Fruit fly (Drosophila melanogaster) whole organism, embryonic: ENCODE data around the gene Synd.

Experiments used
- Blimp-1 ChIP-seq: fragments of 200-800 bp; sonication (Bioruptor generic); optimal IDR thresholded peaks from 3 replicates; lab custom pipeline; 2018; ENCODE audit warnings: missing biosample characterization, missing genetic modification characterization, mild to moderate bottlenecking, moderate library complexity, missing genetic modification reagents
- CG10431 ChIP-seq: fragments of 200-800 bp; sonication (Bioruptor generic); optimal IDR thresholded peaks from 3 replicates; lab custom pipeline; 2018; ENCODE audit warnings: missing biosample characterization, mild to moderate bottlenecking, missing genetic modification characterization
- CG10959 ChIP-seq: fragments of 200-800 bp; sonication (Bioruptor generic); IDR thresholded peaks from 2 replicates; pipeline ENCODE4 v1.3.6; 2022; ENCODE audit warnings: missing biosample characterization, missing genetic modification characterization
- CG11560 ChIP-seq: fragments of 200-800 bp; sonication (Bioruptor generic); IDR thresholded peaks from 3 replicates; pipeline ENCODE4 v1.3.6; 2022; ENCODE audit warnings: missing biosample characterization, missing genetic modification characterization
- CG12391 ChIP-seq: fragments of 200-800 bp; sonication (Bioruptor generic); optimal IDR thresholded peaks from 3 replicates; lab custom pipeline; 2018; ENCODE audit warnings: missing biosample characterization, mild to moderate bottlenecking, missing genetic modification characterization, moderate library complexity
- CG17912 ChIP-seq: fragments of 200-800 bp; sonication (Bioruptor generic); optimal IDR thresholded peaks from 2 replicates; lab custom pipeline; 2018; ENCODE audit warnings: missing biosample characterization, mild to moderate bottlenecking, missing genetic modification characterization
- CG2202 ChIP-seq: fragments of 200-800 bp; sonication (Bioruptor generic); optimal IDR thresholded peaks from 2 replicates; lab custom pipeline; 2018; ENCODE audit warnings: missing biosample characterization, mild to moderate bottlenecking, missing genetic modification characterization
- CG2889 ChIP-seq: fragments of 200-800 bp; sonication (Bioruptor generic); IDR thresholded peaks from 3 replicates; pipeline ENCODE4 v1.3.6; 2022; ENCODE audit warnings: missing biosample characterization, missing genetic modification characterization
- CG42726 ChIP-seq: fragments of 200-800 bp; sonication (Bioruptor generic); IDR thresholded peaks from 2 replicates; pipeline ENCODE4 v1.3.6; 2022; ENCODE audit warnings: missing biosample characterization, missing genetic modification characterization; ENCODE audit not compliant: partially characterized antibody
- CG4328 ChIP-seq: fragments of 200-800 bp; sonication (Bioruptor generic); optimal IDR thresholded peaks from 3 replicates; lab custom pipeline; 2017; ENCODE audit warnings: missing biosample characterization, missing genetic modification reagents, missing genetic modification characterization
- CG9609 ChIP-seq: fragments of 200-800 bp; sonication (Bioruptor generic); optimal IDR thresholded peaks from 3 replicates; lab custom pipeline; 2016; ENCODE audit warnings: missing biosample characterization, missing genetic modification characterization
- CG9932 ChIP-seq: fragments of 200-800 bp; sonication (Bioruptor generic); IDR thresholded peaks from 2 replicates; pipeline ENCODE4 v1.3.6; 2022; ENCODE audit warnings: missing biosample characterization, missing genetic modification characterization
- D19A ChIP-seq: fragments of 200-800 bp; optimal IDR thresholded peaks from 3 replicates; lab custom pipeline; 2019; ENCODE audit warnings: missing biosample characterization, mild to moderate bottlenecking, missing genetic modification characterization, moderate library complexity
- Dfd ChIP-seq, 2 experiments: fragments of >200 bp; optimal IDR thresholded peaks; 2 replicates each; lab custom pipeline; 2017; ENCODE audit warnings: missing biosample characterization in 2 of 2, missing genetic modification characterization in 2 of 2
- Dip2 ChIP-seq: fragments of 200-800 bp; sonication (Bioruptor generic); IDR thresholded peaks from 2 replicates; pipeline ENCODE4 v1.3.6; 2022; ENCODE audit warnings: missing biosample characterization, missing genetic modification characterization
- Dip3 ChIP-seq: fragments of 200-800 bp; sonication (Bioruptor generic); optimal IDR thresholded peaks from 3 replicates; lab custom pipeline; 2016; ENCODE audit warnings: missing biosample characterization, missing genetic modification characterization
- Fer1 ChIP-seq: fragments of 200-800 bp; sonication (Bioruptor generic); optimal IDR thresholded peaks from 2 replicates; lab custom pipeline; 2017; ENCODE audit warnings: missing biosample characterization, mild to moderate bottlenecking, missing genetic modification characterization
- H15 ChIP-seq: fragments of 200-800 bp; sonication (Bioruptor generic); IDR thresholded peaks from 3 replicates; pipeline ENCODE4 v1.3.6; 2022; ENCODE audit warnings: missing biosample characterization, missing genetic modification characterization
- Hmx ChIP-seq: fragments of 200-800 bp; sonication (Bioruptor generic); optimal IDR thresholded peaks from 2 replicates; lab custom pipeline; 2016; ENCODE audit warnings: missing biosample characterization, missing genetic modification characterization
- Hr51 ChIP-seq, 2 experiments: fragments of 200-800 bp; sonication (Bioruptor generic); optimal IDR thresholded peaks; 2 replicates in 1 of 2; 3 replicates in 1 of 2; lab custom pipeline; 2016 to 2018; ENCODE audit warnings: missing biosample characterization in 2 of 2, missing genetic modification characterization in 2 of 2, mild to moderate bottlenecking in 1 of 2, moderate library complexity in 1 of 2
- Hsf ChIP-seq: fragments of 200-800 bp; sonication (Bioruptor generic); optimal IDR thresholded peaks from 3 replicates; lab custom pipeline; 2016; ENCODE audit warnings: missing biosample characterization, missing genetic modification characterization
- Lpt ChIP-seq: fragments of >200 bp; optimal IDR thresholded peaks from 2 replicates; lab custom pipeline; 2018; ENCODE audit warnings: missing biosample characterization, missing genetic modification characterization
- Oli ChIP-seq: fragments of 200-800 bp; sonication (Bioruptor generic); optimal IDR thresholded peaks from 2 replicates; lab custom pipeline; 2018; ENCODE audit warnings: missing biosample characterization, mild to moderate bottlenecking, missing genetic modification characterization, moderate library complexity
- Sox102F ChIP-seq: fragments of 200-800 bp; sonication (Bioruptor generic); optimal IDR thresholded peaks from 2 replicates; lab custom pipeline; 2018; ENCODE audit warnings: missing biosample characterization, mild to moderate bottlenecking, missing genetic modification characterization, moderate library complexity
- Trl ChIP-seq, 3 experiments: fragments of >200 bp in 2 of 3; fragments of 200-800 bp in 1 of 3; sonication (Bioruptor generic) in 1 of 3; optimal IDR thresholded peaks; 2 replicates in 1 of 3; 3 replicates in 2 of 3; lab custom pipeline; 2016 to 2017; ENCODE audit warnings: missing biosample characterization in 1 of 3, missing genetic modification characterization in 1 of 3
- YL-1 ChIP-seq: fragments of 200-800 bp; sonication (Bioruptor generic); optimal IDR thresholded peaks from 3 replicates; lab custom pipeline; 2017; ENCODE audit warnings: missing biosample characterization, mild to moderate bottlenecking, missing genetic modification characterization
- cas ChIP-seq: fragments of 200-800 bp; sonication (Bioruptor generic); IDR thresholded peaks from 2 replicates; pipeline ENCODE4 v1.3.6; 2022; ENCODE audit warnings: missing biosample characterization, missing genetic modification characterization
- corto ChIP-seq: fragments of 200-800 bp; sonication (Bioruptor generic); optimal IDR thresholded peaks from 2 replicates; lab custom pipeline; 2016; ENCODE audit warnings: missing biosample characterization, mild to moderate bottlenecking, missing genetic modification characterization, moderate library complexity
- crp ChIP-seq, 2 experiments: fragments of 200-800 bp; sonication (Bioruptor generic); optimal IDR thresholded peaks; 2 replicates in 1 of 2; 3 replicates in 1 of 2; lab custom pipeline; 2017; ENCODE audit warnings: missing biosample characterization in 2 of 2, missing genetic modification characterization in 2 of 2, mild to moderate bottlenecking in 1 of 2, moderate library complexity in 1 of 2
- dimm ChIP-seq: fragments of 200-800 bp; sonication (Bioruptor generic); IDR thresholded peaks from 2 replicates; pipeline ENCODE4 v1.3.6; 2022; ENCODE audit warnings: missing biosample characterization, missing genetic modification characterization
- dmrt11E ChIP-seq: fragments of 200-800 bp; sonication (Bioruptor generic); optimal IDR thresholded peaks from 3 replicates; lab custom pipeline; 2018; ENCODE audit warnings: missing biosample characterization, mild to moderate bottlenecking, missing genetic modification characterization, moderate library complexity
- eve ChIP-seq, 2 experiments: fragments of >200 bp; optimal IDR thresholded peaks; 2 replicates each; lab custom pipeline; 2017; ENCODE audit warnings: missing biosample characterization in 2 of 2, missing genetic modification characterization in 2 of 2
- gsb-n ChIP-seq: fragments of 200-800 bp; sonication (Bioruptor generic); optimal IDR thresholded peaks from 3 replicates; lab custom pipeline; 2018; ENCODE audit warnings: missing biosample characterization, mild to moderate bottlenecking, missing genetic modification characterization
- h ChIP-seq: fragments of >200 bp; optimal IDR thresholded peaks from 2 replicates; lab custom pipeline; 2017
- her ChIP-seq: fragments of 200-800 bp; sonication (Bioruptor generic); optimal IDR thresholded peaks from 2 replicates; lab custom pipeline; 2016; ENCODE audit warnings: missing biosample characterization, missing genetic modification characterization
- kay ChIP-seq: fragments of 200-800 bp; sonication (Bioruptor generic); optimal IDR thresholded peaks from 2 replicates; lab custom pipeline; 2016; ENCODE audit warnings: missing biosample characterization, missing genetic modification characterization
- kni ChIP-seq: fragments of 200-800 bp; sonication (Bioruptor generic); optimal IDR thresholded peaks from 3 replicates; lab custom pipeline; 2017; ENCODE audit warnings: mild to moderate bottlenecking, missing biosample characterization, missing genetic modification reagents, missing genetic modification characterization
- lab ChIP-seq: fragments of 200-800 bp; sonication (Bioruptor generic); optimal IDR thresholded peaks from 3 replicates; lab custom pipeline; 2017; ENCODE audit warnings: missing biosample characterization, missing genetic modification characterization, mild to moderate bottlenecking, moderate library complexity, missing genetic modification reagents
- mam ChIP-seq: fragments of 200-800 bp; sonication (Bioruptor generic); optimal IDR thresholded peaks from 3 replicates; lab custom pipeline; 2016; ENCODE audit warnings: missing biosample characterization, missing genetic modification characterization
- mld ChIP-seq: fragments of 200-800 bp; sonication (Bioruptor generic); IDR thresholded peaks from 3 replicates; pipeline ENCODE4 v1.3.6; 2022; ENCODE audit warnings: missing biosample characterization, missing genetic modification characterization; ENCODE audit not compliant: partially characterized antibody
- nerfin-2 ChIP-seq: fragments of 200-800 bp; sonication (Bioruptor generic); IDR thresholded peaks from 2 replicates; pipeline ENCODE4 v1.3.6; 2022; ENCODE audit warnings: missing biosample characterization, missing genetic modification characterization; ENCODE audit not compliant: partially characterized antibody
- peb ChIP-seq: fragments of 200-800 bp; sonication (Bioruptor generic); IDR thresholded peaks from 2 replicates; pipeline ENCODE4 v1.3.6; 2022; ENCODE audit warnings: missing biosample characterization, missing genetic modification characterization
- pum ChIP-seq: fragments of 200-800 bp; sonication (Bioruptor generic); optimal IDR thresholded peaks from 2 replicates; lab custom pipeline; 2016; ENCODE audit warnings: missing biosample characterization, missing genetic modification characterization
- run ChIP-seq: fragments of 200-800 bp; sonication (Bioruptor generic); optimal IDR thresholded peaks from 3 replicates; lab custom pipeline; 2018; ENCODE audit warnings: missing biosample characterization, mild to moderate bottlenecking, missing genetic modification characterization
- sna ChIP-seq: fragments of 200-800 bp; sonication (Bioruptor generic); IDR thresholded peaks from 2 replicates; pipeline ENCODE4 v1.3.6; 2022; ENCODE audit warnings: missing biosample characterization, missing genetic modification characterization; ENCODE audit not compliant: partially characterized antibody
- so ChIP-seq: fragments of 200-800 bp; sonication (Bioruptor generic); IDR thresholded peaks from 3 replicates; pipeline ENCODE4 v1.3.6; 2022; ENCODE audit warnings: missing biosample characterization, missing genetic modification characterization
- stwl ChIP-seq: fragments of 200-800 bp; sonication (Bioruptor generic); optimal IDR thresholded peaks from 3 replicates; lab custom pipeline; 2018; ENCODE audit warnings: missing biosample characterization, mild to moderate bottlenecking, missing genetic modification characterization, moderate library complexity
- tx ChIP-seq: fragments of 200-800 bp; sonication (Bioruptor generic); optimal IDR thresholded peaks from 2 replicates; lab custom pipeline; 2016; ENCODE audit warnings: missing biosample characterization, missing genetic modification characterization
- z ChIP-seq: fragments of 200-800 bp; sonication (Bioruptor generic); IDR thresholded peaks from 3 replicates; pipeline ENCODE4 v1.3.6; 2022; ENCODE audit warnings: missing biosample characterization, missing genetic modification characterization

Synd gene

dm6 chr3R:20821815-20822375, 10.7 kb upstream of the Synd start, which contains the start of the genes CG17271 and RpS20 (continued):
- TF ChIP-seq mam (peak; percentile 97), mld (no peak), sna (GFP tag; lab: Robert Waterston, UW) (no peak), H15 (peak; percentile 91), CG42726 (GFP tag; lab: Robert Waterston, UW) (no peak), lab (GFP tag; lab: Kevin White, UChicago) (peak; percentile 94), CG4328 (GFP tag; lab: Kevin White, UChicago) (peak; percentile 87), tx (GFP tag; lab: Kevin White, UChicago) (peak; percentile 95), Sox102F (GFP tag; lab: Kevin White, UChicago) (peak; percentile 89), run (tag; lab: Kevin White, UChicago) (peak; percentile 65), CG9932 (GFP tag; lab: Robert Waterston, UW) (peak; percentile 96), Dfd (GFP tag; optimal IDR thresholded peaks at IDR 0.05; lab: Kevin White, UChicago) (no peak), D19A (peak; percentile 61), corto (GFP tag; lab: Kevin White, UChicago) (no peak), dmrt11E (tag; lab: Kevin White, UChicago) (peak; percentile 87), Hsf (GFP tag; lab: Kevin White, UChicago) (peak; percentile 95), Lpt (GFP tag; lab: Kevin White, UChicago) (no peak), CG17912 (GFP tag; lab: Kevin White, UChicago) (peak; percentile 55), CG11560 (tag; lab: Robert Waterston, UW) (peak; percentile 78), YL-1 (GFP tag; lab: Kevin White, UChicago) (peak; percentile 97), CG12391 (tag; lab: Kevin White, UChicago) (peak; percentile 95), dimm (GFP tag; lab: Robert Waterston, UW) (peak; percentile 68), Oli (tag; lab: Kevin White, UChicago) (peak; percentile 74), CG9609 (peak; percentile 94), stwl (tag; lab: Kevin White, UChicago) (peak; percentile 68), peb (GFP tag; lab: Robert Waterston, UW) (peak; percentile 78), eve (GFP tag; optimal IDR thresholded peaks at IDR 0.05; lab: Kevin White, UChicago) (peak in 1 of 2 experiments; percentile 57), CG2889 (GFP tag; lab: Robert Waterston, UW) (peak; percentile 86), so (GFP tag; lab: Robert Waterston, UW) (peak; percentile 91), h (no peak), kni (peak; percentile 63), Fer1 (GFP tag; lab: Kevin White, UChicago) (peak; percentile 90), Dip3 (GFP tag; lab: Kevin White, UChicago) (peak; percentile 95), Blimp-1 (GFP tag; lab: Kevin White, UChicago) (peak; percentile 83), Hr51 (GFP tag; optimal IDR thresholded peaks at IDR 0.05; lab: Kevin White, UChicago) (peak; percentile 85 to 92), Hmx (peak; percentile 75), CG10959 (GFP tag; lab: Robert Waterston, UW) (peak; percentile 67), Trl (optimal IDR thresholded peaks at IDR 0.05; lab: Kevin White, UChicago) (no peak), Trl (GFP tag; optimal IDR thresholded peaks at IDR 0.05; lab: Kevin White, UChicago) (peak; percentile 97), pum (GFP tag; lab: Kevin White, UChicago) (peak; percentile 96), z (no peak), crp (GFP tag; optimal IDR thresholded peaks at IDR 0.05; lab: Kevin White, UChicago) (peak; percentile 34 to 87), gsb-n (tag; lab: Kevin White, UChicago) (peak; percentile 85), cas (GFP tag; lab: Robert Waterston, UW) (peak; percentile 65; the same call in 1 of the 2 replicates), her (GFP tag; lab: Kevin White, UChicago) (peak; percentile 92), CG10431 (peak; percentile 80), Dip2 (GFP tag; lab: Robert Waterston, UW) (0 out of 2 replicates have a peak, but pooled peaks have one; percentile 54), nerfin-2 (GFP tag; lab: Robert Waterston, UW) (no peak), kay (GFP tag; lab: Kevin White, UChicago) (peak; percentile 89), CG2202 (tag; lab: Kevin White, UChicago) (peak; percentile 79)
